Fruit fly (Drosophila melanogaster) whole organism, embryonic: ENCODE data around the gene Kah.
A peak's percentile ranks its signal among the peaks of the same experiment; 100 is the strongest.

Source experiments
- Adf1 ChIP-seq: fragments of 200-800 bp; sonication (Bioruptor generic); IDR thresholded peaks from 2 replicates; pipeline ENCODE4 v1.3.6; 2022; ENCODE audit warnings: missing biosample characterization, missing genetic modification characterization
- CG10321 ChIP-seq: fragments of 200-800 bp; sonication (Bioruptor generic); IDR thresholded peaks from 2 replicates; pipeline ENCODE4 v1.3.6; 2022; ENCODE audit warnings: missing biosample characterization, missing genetic modification characterization
- CG11085 ChIP-seq: fragments of 200-800 bp; sonication (Bioruptor generic); IDR thresholded peaks from 2 replicates; pipeline ENCODE4 v1.3.6; 2022; ENCODE audit warnings: missing biosample characterization, missing genetic modification characterization
- CG12155 ChIP-seq: fragments of 200-800 bp; sonication (Bioruptor generic); optimal IDR thresholded peaks from 3 replicates; lab custom pipeline; 2016; ENCODE audit warnings: missing biosample characterization, missing genetic modification characterization
- CG12769 ChIP-seq: fragments of 200-800 bp; sonication (Bioruptor generic); optimal IDR thresholded peaks from 2 replicates; lab custom pipeline; 2019; ENCODE audit warnings: missing biosample characterization, mild to moderate bottlenecking, missing genetic modification characterization, moderate library complexity
- CG14014 ChIP-seq: fragments of 200-800 bp; sonication (Bioruptor generic); IDR thresholded peaks from 2 replicates; pipeline ENCODE4 v1.3.6; 2022; ENCODE audit warnings: missing biosample characterization, missing genetic modification characterization
- CG15479 ChIP-seq: fragments of 200-800 bp; sonication (Bioruptor generic); optimal IDR thresholded peaks from 3 replicates; lab custom pipeline; 2019; ENCODE audit warnings: missing biosample characterization, mild to moderate bottlenecking, missing genetic modification characterization, moderate library complexity
- CG16813 ChIP-seq: fragments of 200-800 bp; sonication (Bioruptor generic); IDR thresholded peaks from 3 replicates; pipeline ENCODE4 v1.3.6; 2022; ENCODE audit warnings: missing biosample characterization, missing genetic modification characterization; ENCODE audit not compliant: partially characterized antibody
- CG17328 ChIP-seq: fragments of 200-800 bp; sonication (Bioruptor generic); IDR thresholded peaks from 2 replicates; pipeline ENCODE4 v1.3.6; 2022; ENCODE audit warnings: missing biosample characterization, missing genetic modification characterization
- CG18599 ChIP-seq: fragments of 200-800 bp; sonication (Bioruptor generic); optimal IDR thresholded peaks from 3 replicates; lab custom pipeline; 2017; ENCODE audit warnings: missing biosample characterization, missing genetic modification characterization, mild to moderate bottlenecking, moderate library complexity, missing genetic modification reagents
- CG2712 ChIP-seq: fragments of 200-800 bp; optimal IDR thresholded peaks from 3 replicates; lab custom pipeline; 2019; ENCODE audit warnings: missing biosample characterization, mild to moderate bottlenecking, missing genetic modification characterization, moderate library complexity
- CG3163 ChIP-seq: fragments of 200-800 bp; sonication (Bioruptor generic); optimal IDR thresholded peaks from 3 replicates; lab custom pipeline; 2016; ENCODE audit warnings: missing biosample characterization, missing genetic modification characterization
- CG34376 ChIP-seq: fragments of 200-800 bp; sonication (Bioruptor generic); optimal IDR thresholded peaks from 2 replicates; lab custom pipeline; 2018; ENCODE audit warnings: missing biosample characterization, mild to moderate bottlenecking, missing genetic modification characterization
- CG42726 ChIP-seq: fragments of 200-800 bp; sonication (Bioruptor generic); IDR thresholded peaks from 2 replicates; pipeline ENCODE4 v1.3.6; 2022; ENCODE audit warnings: missing biosample characterization, missing genetic modification characterization; ENCODE audit not compliant: partially characterized antibody
- CG4360 ChIP-seq: fragments of 200-800 bp; sonication (Bioruptor generic); IDR thresholded peaks from 2 replicates; pipeline ENCODE4 v1.3.6; 2022; ENCODE audit warnings: missing biosample characterization, missing genetic modification characterization
- CG7987 ChIP-seq: fragments of 200-800 bp; sonication (Bioruptor generic); optimal IDR thresholded peaks from 2 replicates; lab custom pipeline; 2018; ENCODE audit warnings: missing biosample characterization, mild to moderate bottlenecking, missing genetic modification characterization, moderate library complexity
- CG8089 ChIP-seq: fragments of 200-800 bp; sonication (Bioruptor generic); optimal IDR thresholded peaks from 3 replicates; lab custom pipeline; 2016; ENCODE audit warnings: missing biosample characterization, missing genetic modification characterization
- CG8281 ChIP-seq: fragments of 200-800 bp; sonication (Bioruptor generic); optimal IDR thresholded peaks from 2 replicates; lab custom pipeline; 2018; ENCODE audit warnings: missing biosample characterization, mild to moderate bottlenecking, missing genetic modification characterization, moderate library complexity
- CG8290 ChIP-seq, 3 experiments: fragments of 200-800 bp; sonication (Bioruptor generic); optimal IDR thresholded peaks; 2 replicates each; lab custom pipeline; 2016 to 2019; ENCODE audit warnings: missing biosample characterization in 3 of 3, missing genetic modification characterization in 3 of 3, mild to moderate bottlenecking in 2 of 3, moderate library complexity in 1 of 3
- Dll ChIP-seq: fragments of 200-800 bp; sonication (Bioruptor generic); IDR thresholded peaks from 4 replicates; pipeline ENCODE4 v1.3.6; 2022; ENCODE audit warnings: missing biosample characterization, missing genetic modification characterization; ENCODE audit not compliant: partially characterized antibody
- HmgD ChIP-seq: fragments of 200-800 bp; sonication (Bioruptor generic); optimal IDR thresholded peaks from 3 replicates; lab custom pipeline; 2016; ENCODE audit warnings: missing biosample characterization, missing genetic modification characterization
- Hr51 ChIP-seq, 2 experiments: fragments of 200-800 bp; sonication (Bioruptor generic); optimal IDR thresholded peaks; 2 replicates in 1 of 2; 3 replicates in 1 of 2; lab custom pipeline; 2016 to 2018; ENCODE audit warnings: missing biosample characterization in 2 of 2, missing genetic modification characterization in 2 of 2, mild to moderate bottlenecking in 1 of 2, moderate library complexity in 1 of 2
- Hr78 ChIP-seq, 2 experiments: fragments of 200-800 bp in 1 of 2; fragments of >200 bp in 1 of 2; sonication (Bioruptor generic) in 1 of 2; optimal IDR thresholded peaks; 2 replicates each; lab custom pipeline; 2017 to 2019; ENCODE audit warnings: missing biosample characterization in 2 of 2, missing genetic modification characterization in 2 of 2, mild to moderate bottlenecking in 1 of 2, moderate library complexity in 1 of 2
- Kr ChIP-seq: fragments of 200-800 bp; sonication (Bioruptor generic); optimal IDR thresholded peaks from 2 replicates; lab custom pipeline; 2017; ENCODE audit warnings: missing biosample characterization, mild to moderate bottlenecking, missing genetic modification characterization
- Meics ChIP-seq: fragments of 200-800 bp; sonication (Bioruptor generic); optimal IDR thresholded peaks from 2 replicates; lab custom pipeline; 2017; ENCODE audit warnings: missing biosample characterization, mild to moderate bottlenecking, missing genetic modification characterization
- Myb ChIP-seq: fragments of 200-800 bp; sonication (Bioruptor generic); optimal IDR thresholded peaks from 2 replicates; lab custom pipeline; 2016; ENCODE audit warnings: missing biosample characterization, missing genetic modification characterization
- Optix ChIP-seq: fragments of 200-800 bp; sonication (Bioruptor generic); IDR thresholded peaks from 3 replicates; pipeline ENCODE4 v1.3.6; 2022; ENCODE audit warnings: missing biosample characterization, missing genetic modification characterization
- Six4 ChIP-seq: fragments of 200-800 bp; sonication (Bioruptor generic); optimal IDR thresholded peaks from 2 replicates; lab custom pipeline; 2016; ENCODE audit warnings: missing biosample characterization, missing genetic modification characterization
- Trl ChIP-seq, 3 experiments: fragments of >200 bp in 2 of 3; fragments of 200-800 bp in 1 of 3; sonication (Bioruptor generic) in 1 of 3; optimal IDR thresholded peaks; 2 replicates in 1 of 3; 3 replicates in 2 of 3; lab custom pipeline; 2016 to 2017; ENCODE audit warnings: missing biosample characterization in 1 of 3, missing genetic modification characterization in 1 of 3
- abd-A ChIP-seq: fragments of 200-800 bp; sonication (Bioruptor generic); optimal IDR thresholded peaks from 3 replicates; lab custom pipeline; 2019; ENCODE audit warnings: missing biosample characterization, mild to moderate bottlenecking, missing genetic modification characterization, moderate library complexity
- ase ChIP-seq: fragments of 200-800 bp; sonication (Bioruptor generic); IDR thresholded peaks from 3 replicates; pipeline ENCODE4 v1.3.6; 2022; ENCODE audit warnings: missing biosample characterization, missing genetic modification characterization
- ash1 ChIP-seq: fragments of 200-800 bp; sonication (Bioruptor generic); optimal IDR thresholded peaks from 2 replicates; lab custom pipeline; 2018; ENCODE audit warnings: missing biosample characterization, mild to moderate bottlenecking, missing genetic modification characterization
- bab2 ChIP-seq: fragments of 200-800 bp; sonication (Bioruptor generic); optimal IDR thresholded peaks from 2 replicates; lab custom pipeline; 2016; ENCODE audit warnings: missing biosample characterization, missing genetic modification characterization
- bigmax ChIP-seq: fragments of 200-800 bp; sonication (Bioruptor generic); optimal IDR thresholded peaks from 2 replicates; lab custom pipeline; 2018; ENCODE audit warnings: missing biosample characterization, mild to moderate bottlenecking, missing genetic modification characterization
- crc ChIP-seq: fragments of 200-800 bp; sonication (Bioruptor generic); optimal IDR thresholded peaks from 2 replicates; lab custom pipeline; 2016; ENCODE audit warnings: missing biosample characterization, missing genetic modification characterization
- crol ChIP-seq: fragments of 200-800 bp; sonication (Bioruptor generic); IDR thresholded peaks from 2 replicates; pipeline ENCODE4 v1.3.6; 2022; ENCODE audit warnings: missing biosample characterization, missing genetic modification characterization
- fd102C ChIP-seq: fragments of 200-800 bp; sonication (Bioruptor generic); optimal IDR thresholded peaks from 2 replicates; lab custom pipeline; 2018; ENCODE audit warnings: missing biosample characterization, mild to moderate bottlenecking, missing genetic modification characterization, moderate library complexity
- fd64A ChIP-seq: fragments of 200-800 bp; sonication (Bioruptor generic); optimal IDR thresholded peaks from 3 replicates; lab custom pipeline; 2018; ENCODE audit warnings: missing biosample characterization, mild to moderate bottlenecking, missing genetic modification characterization
- ftz-f1 ChIP-seq: fragments of 200-800 bp; sonication (Bioruptor generic); optimal IDR thresholded peaks from 2 replicates; lab custom pipeline; 2016; ENCODE audit warnings: missing biosample characterization, missing genetic modification characterization
- grn ChIP-seq: fragments of 200-800 bp; sonication (Bioruptor generic); optimal IDR thresholded peaks from 3 replicates; lab custom pipeline; 2017; ENCODE audit warnings: missing biosample characterization, missing genetic modification characterization
- kay ChIP-seq: fragments of 200-800 bp; sonication (Bioruptor generic); optimal IDR thresholded peaks from 2 replicates; lab custom pipeline; 2016; ENCODE audit warnings: missing biosample characterization, missing genetic modification characterization
- kni ChIP-seq: fragments of 200-800 bp; sonication (Bioruptor generic); optimal IDR thresholded peaks from 3 replicates; lab custom pipeline; 2017; ENCODE audit warnings: mild to moderate bottlenecking, missing biosample characterization, missing genetic modification reagents, missing genetic modification characterization
- nerfin-2 ChIP-seq: fragments of 200-800 bp; sonication (Bioruptor generic); IDR thresholded peaks from 2 replicates; pipeline ENCODE4 v1.3.6; 2022; ENCODE audit warnings: missing biosample characterization, missing genetic modification characterization; ENCODE audit not compliant: partially characterized antibody
- pfk ChIP-seq: fragments of 200-800 bp; sonication (Bioruptor generic); optimal IDR thresholded peaks from 2 replicates; lab custom pipeline; 2018; ENCODE audit warnings: missing biosample characterization, mild to moderate bottlenecking, missing genetic modification characterization, moderate library complexity
- sd ChIP-seq: fragments of 200-800 bp; sonication (Bioruptor generic); optimal IDR thresholded peaks from 3 replicates; lab custom pipeline; 2018; ENCODE audit warnings: missing biosample characterization, mild to moderate bottlenecking, missing genetic modification characterization, moderate library complexity
- unc-4 ChIP-seq: fragments of 200-800 bp; sonication (Bioruptor generic); IDR thresholded peaks from 2 replicates; pipeline ENCODE4 v1.3.6; 2022; ENCODE audit warnings: missing biosample characterization, missing genetic modification characterization; ENCODE audit not compliant: partially characterized antibody
- zen2 ChIP-seq: fragments of 200-800 bp; sonication (Bioruptor generic); IDR thresholded peaks from 3 replicates; pipeline ENCODE4 v1.3.6; 2022; ENCODE audit warnings: missing biosample characterization, missing genetic modification characterization; ENCODE audit not compliant: partially characterized antibody

The Kah gene

DNA sequence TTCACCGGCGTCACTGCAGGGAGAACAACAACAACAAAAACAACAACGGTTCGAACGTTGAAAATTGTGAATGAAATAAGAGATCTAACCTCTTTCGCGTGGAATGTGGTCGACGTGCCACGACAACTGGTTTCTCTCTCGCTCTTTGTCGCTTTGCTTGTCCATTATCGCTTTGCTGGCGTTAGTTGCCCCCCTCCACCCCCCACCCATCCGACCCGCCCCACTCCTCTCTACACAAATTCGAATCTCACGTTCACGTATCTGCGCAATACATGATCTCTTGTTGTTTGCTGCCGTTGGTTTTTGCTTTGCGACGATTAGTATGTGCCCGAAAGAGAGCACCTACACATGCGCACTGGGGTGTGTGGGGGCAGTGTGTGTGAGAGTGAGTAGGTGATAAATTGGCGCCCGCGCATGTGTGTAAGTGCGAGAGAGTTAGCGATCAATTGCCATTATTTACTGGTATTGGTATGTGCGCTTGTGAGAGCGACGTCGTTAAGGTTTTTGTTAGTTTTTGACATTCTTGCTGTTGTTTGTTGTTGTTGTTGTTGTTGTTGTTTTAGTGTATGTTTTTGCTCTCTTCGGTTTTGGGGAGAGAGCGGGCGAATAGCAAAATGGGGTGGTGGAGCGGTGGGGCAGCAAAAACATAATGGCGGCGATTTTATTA, 27.5 kb upstream of the Kah start (continued):
- peak; percentile 25; the same call in 1 of the 2 replicates for TF ChIP-seq nerfin-2 (GFP tag; lab: Robert Waterston, UW)
- TF ChIP-seq fd64A (GFP tag; lab: Kevin White, UChicago): peak; percentile 21
- TF ChIP-seq pfk (GFP tag; lab: Kevin White, UChicago): peak; percentile 39
- TF ChIP-seq CG2712: peak; percentile 93
- TF ChIP-seq Myb: no peak
- no peak for TF ChIP-seq Meics
- no peak for TF ChIP-seq CG17328
- no peak for TF ChIP-seq fd102C (GFP tag; lab: Kevin White, UChicago)
- no peak for TF ChIP-seq CG14014
- TF ChIP-seq CG42726 (GFP tag; lab: Robert Waterston, UW): 0 out of 2 replicates have a peak, but pooled peaks have one; percentile 11
- TF ChIP-seq abd-A (tag; lab: Kevin White, UChicago): peak; percentile 98
- no peak for TF ChIP-seq Optix (GFP tag; lab: Robert Waterston, UW)
- peak; percentile 85 for TF ChIP-seq CG3163 (GFP tag; lab: Kevin White, UChicago)
- TF ChIP-seq CG8290 (GFP tag; optimal IDR thresholded peaks at IDR 0.05; lab: Kevin White, UChicago): no peak
- peak in 1 of 2 experiments; percentile 34 for TF ChIP-seq CG8290 (tag; optimal IDR thresholded peaks at IDR 0.05; lab: Kevin White, UChicago)
- peak; percentile 88 for TF ChIP-seq Adf1 (GFP tag; lab: Robert Waterston, UW)
- TF ChIP-seq CG11085 (GFP tag; lab: Robert Waterston, UW): no peak
- no peak for TF ChIP-seq Hr51 (GFP tag; optimal IDR thresholded peaks at IDR 0.05; lab: Kevin White, UChicago)
- no peak for TF ChIP-seq CG16813
- peak; percentile 42 for TF ChIP-seq kay (GFP tag; lab: Kevin White, UChicago)
- TF ChIP-seq Hr78 (GFP tag; optimal IDR thresholded peaks at IDR 0.05; lab: Kevin White, UChicago): peak in 1 of 2 experiments; percentile 80
- TF ChIP-seq grn (GFP tag; lab: Kevin White, UChicago): peak; percentile 45
- peak; percentile 87 for TF ChIP-seq CG34376 (GFP tag; lab: Kevin White, UChicago)
- TF ChIP-seq HmgD (GFP tag; lab: Kevin White, UChicago): peak; percentile 9
- peak; percentile 99 for TF ChIP-seq kni (GFP tag; lab: Kevin White, UChicago)
- peak; percentile 62 for TF ChIP-seq ash1 (GFP tag; lab: Kevin White, UChicago)
- TF ChIP-seq CG15479: peak; percentile 32
- no peak for TF ChIP-seq CG8089 (GFP tag; lab: Kevin White, UChicago)
- TF ChIP-seq bigmax (GFP tag; lab: Kevin White, UChicago): peak; percentile 84
- TF ChIP-seq Trl (optimal IDR thresholded peaks at IDR 0.05; lab: Kevin White, UChicago): peak; percentile 80 to 97
- peak; percentile 42 for TF ChIP-seq Trl (GFP tag; optimal IDR thresholded peaks at IDR 0.05; lab: Kevin White, UChicago)
- TF ChIP-seq CG7987 (GFP tag; lab: Kevin White, UChicago): peak; percentile 68
- no peak for TF ChIP-seq Kr (GFP tag; lab: Kevin White, UChicago)
- TF ChIP-seq sd (tag; lab: Kevin White, UChicago): peak; percentile 100
- TF ChIP-seq CG12155: no peak
- TF ChIP-seq CG10321 (GFP tag; lab: Robert Waterston, UW): 0 out of 2 replicates have a peak, but pooled peaks have one; percentile 39
- peak; percentile 26 for TF ChIP-seq ftz-f1 (GFP tag; lab: Kevin White, UChicago)
- TF ChIP-seq Six4 (GFP tag; lab: Kevin White, UChicago): no peak
- no peak for TF ChIP-seq ase (GFP tag; lab: Robert Waterston, UW)
- TF ChIP-seq bab2 (GFP tag; lab: Kevin White, UChicago): no peak
- peak; percentile 73 for TF ChIP-seq CG12769 (tag; lab: Kevin White, UChicago)
- peak; percentile 38; the same call in 1 of the 4 replicates for TF ChIP-seq Dll (GFP tag; lab: Robert Waterston, UW)
- no peak for TF ChIP-seq crc (GFP tag; lab: Kevin White, UChicago)
- TF ChIP-seq unc-4: peak; percentile 48; the same call in 1 of the 2 replicates
- no peak; the same call in 2 of the 3 replicates for TF ChIP-seq zen2 (GFP tag; lab: Robert Waterston, UW)
- TF ChIP-seq CG8281 (tag; lab: Kevin White, UChicago): no peak
- peak; percentile 91 for TF ChIP-seq CG4360 (GFP tag; lab: Robert Waterston, UW)
- peak; percentile 14 for TF ChIP-seq CG18599 (GFP tag; lab: Kevin White, UChicago)
- peak; percentile 96 for TF ChIP-seq crol (GFP tag; lab: Robert Waterston, UW)
